Worm (Caenorhabditis elegans) whole organism, L1 larva: ENCODE data around the gene C16A3.5.
A peak's percentile ranks its signal among the peaks of the same experiment; 100 is the strongest.

ENCODE experiments used
- C16A3.4 ChIP-seq: fragments of 150-350 bp; optimal IDR thresholded peaks from 2 replicates; lab custom pipeline; 2014; ENCODE audit warnings: missing biosample characterization, missing genetic modification characterization
- F16B12.6 ChIP-seq: fragments of 150-350 bp; optimal IDR thresholded peaks from 2 replicates; lab custom pipeline; 2014; ENCODE audit warnings: missing biosample characterization, missing genetic modification characterization
- Y116A8C.19 ChIP-seq: sonication (generic microtip); optimal IDR thresholded peaks from 2 replicates; lab custom pipeline; 2016; ENCODE audit warnings: missing compliant biosample characterization, missing genetic modification characterization, borderline replicate concordance
- aha-1 ChIP-seq: fragments of 150-350 bp; optimal IDR thresholded peaks from 2 replicates; lab custom pipeline; 2014; ENCODE audit warnings: missing biosample characterization, missing genetic modification characterization
- ceh-63 ChIP-seq: fragments of 200-800 bp; sonication (Bioruptor generic); optimal IDR thresholded peaks from 2 replicates; lab custom pipeline; 2018; ENCODE audit warnings: mild to moderate bottlenecking, missing genetic modification characterization, missing compliant biosample characterization
- ceh-8 ChIP-seq: fragments of 200-800 bp; sonication (Bioruptor generic); optimal IDR thresholded peaks from 2 replicates; lab custom pipeline; 2018; ENCODE audit warnings: mild to moderate bottlenecking, missing genetic modification characterization, moderate library complexity, missing compliant biosample characterization
- ceh-82 ChIP-seq, 3 experiments: fragments of 150-350 bp in 1 of 3; sonication (generic microtip) in 2 of 3; optimal IDR thresholded peaks; 2 replicates each; lab custom pipeline; 2014 to 2017; ENCODE audit warnings: missing biosample characterization in 3 of 3, missing genetic modification characterization in 3 of 3
- dpl-1 ChIP-seq, 3 experiments: fragments of 150-350 bp in 2 of 3; sonication (generic microtip) in 1 of 3; optimal IDR thresholded peaks; 2 replicates each; lab custom pipeline; 2014 to 2017; ENCODE audit warnings: missing biosample characterization in 3 of 3, missing genetic modification characterization in 3 of 3, missing genetic modification reagents in 3 of 3
- dsc-1 ChIP-seq: sonication (generic microtip); optimal IDR thresholded peaks from 2 replicates; lab custom pipeline; 2016; ENCODE audit warnings: mild to moderate bottlenecking, missing genetic modification characterization, missing compliant biosample characterization
- efl-1 ChIP-seq, 4 experiments: fragments of 150-350 bp; optimal IDR thresholded peaks in 3 of 4; peaks in 1 of 4; 1 replicate in 1 of 4; 2 replicates in 3 of 4; lab custom pipeline; 2014; ENCODE audit warnings: missing biosample characterization in 2 of 4, missing genetic modification characterization in 2 of 4, missing genetic modification reagents in 2 of 4
- egl-13 ChIP-seq: sonication (generic microtip); optimal IDR thresholded peaks from 2 replicates; lab custom pipeline; 2016; ENCODE audit warnings: missing genotype, missing genetic modification reagents, missing genetic modification characterization, missing compliant biosample characterization
- egl-27 ChIP-seq, 2 experiments: fragments of 150-350 bp in 1 of 2; sonication (generic microtip); optimal IDR thresholded peaks; 3 replicates each; lab custom pipeline; 2017 to 2018; ENCODE audit warnings: missing biosample characterization in 2 of 2, missing genetic modification characterization in 2 of 2, missing genetic modification reagents in 2 of 2
- elt-2 ChIP-seq: sonication (generic microtip); optimal IDR thresholded peaks from 2 replicates; lab custom pipeline; 2016; ENCODE audit warnings: missing genetic modification characterization, mild to moderate bottlenecking, inconsistent platforms, missing compliant biosample characterization, missing genetic modification reagents
- elt-3 ChIP-seq, 6 experiments: fragments of 150-350 bp in 1 of 6; sonication (generic microtip); optimal IDR thresholded peaks; 2 replicates each; lab custom pipeline; 2017 to 2018; ENCODE audit warnings: missing biosample characterization in 6 of 6, missing genetic modification characterization in 6 of 6, inconsistent platforms in 1 of 6
- ets-5 ChIP-seq: fragments of 200-800 bp; sonication (Bioruptor generic); IDR thresholded peaks from 2 replicates; pipeline ENCODE4 v1.3.6; 2022; ENCODE audit warnings: missing genetic modification characterization, missing compliant biosample characterization
- fkh-10 ChIP-seq: sonication (generic microtip); optimal IDR thresholded peaks from 2 replicates; lab custom pipeline; 2017; ENCODE audit warnings: missing biosample characterization, missing genetic modification reagents, missing genetic modification characterization
- fkh-8 ChIP-seq: sonication (generic microtip); optimal IDR thresholded peaks from 2 replicates; lab custom pipeline; 2016; ENCODE audit warnings: mild to moderate bottlenecking, missing genetic modification characterization, missing compliant biosample characterization
- irx-1 ChIP-seq: sonication (generic microtip); optimal IDR thresholded peaks from 2 replicates; lab custom pipeline; 2016; ENCODE audit warnings: missing genetic modification characterization, missing compliant biosample characterization
- isw-1 ChIP-seq: fragments of 200-800 bp; sonication (Bioruptor generic); IDR thresholded peaks from 2 replicates; pipeline ENCODE4 v1.3.6; 2022; ENCODE audit warnings: missing genetic modification characterization, missing compliant biosample characterization
- jun-1 ChIP-seq: fragments of 150-350 bp; optimal IDR thresholded peaks from 2 replicates; lab custom pipeline; 2014; ENCODE audit warnings: missing biosample characterization, missing genetic modification reagents, missing genetic modification characterization
- lin-14 ChIP-seq: fragments of 200-800 bp; sonication (Bioruptor generic); optimal IDR thresholded peaks from 2 replicates; lab custom pipeline; 2018; ENCODE audit warnings: mild to moderate bottlenecking, missing genetic modification characterization, moderate library complexity, missing compliant biosample characterization
- lin-15B ChIP-seq: fragments of 150-350 bp; sonication (generic microtip); optimal IDR thresholded peaks from 3 replicates; lab custom pipeline; 2014; ENCODE audit warnings: missing biosample characterization, missing genetic modification characterization
- lsy-2 ChIP-seq, 2 experiments: fragments of 150-350 bp; optimal IDR thresholded peaks; 2 replicates each; lab custom pipeline; 2014; ENCODE audit warnings: missing biosample characterization in 2 of 2, missing genetic modification characterization in 2 of 2
- mdl-1 ChIP-seq, 2 experiments: fragments of 150-350 bp; optimal IDR thresholded peaks; 2 replicates each; lab custom pipeline; 2014 to 2017; ENCODE audit warnings: missing biosample characterization in 2 of 2, missing genetic modification characterization in 2 of 2, inconsistent platforms in 1 of 2
- mef-2 ChIP-seq: fragments of 150-350 bp; optimal IDR thresholded peaks from 2 replicates; lab custom pipeline; 2014; ENCODE audit warnings: missing biosample characterization, missing genetic modification characterization
- mep-1 ChIP-seq: fragments of 150-350 bp; optimal IDR thresholded peaks from 2 replicates; lab custom pipeline; 2014; ENCODE audit warnings: missing biosample characterization, missing genetic modification characterization
- nhr-20 ChIP-seq: sonication (generic microtip); optimal IDR thresholded peaks from 2 replicates; lab custom pipeline; 2016; ENCODE audit warnings: mild to moderate bottlenecking, missing genetic modification characterization, missing compliant biosample characterization
- nhr-237 ChIP-seq: fragments of 150-350 bp; optimal IDR thresholded peaks from 2 replicates; lab custom pipeline; 2014; ENCODE audit warnings: missing biosample characterization, missing genetic modification characterization
- nhr-28 ChIP-seq: fragments of 150-350 bp; optimal IDR thresholded peaks from 2 replicates; lab custom pipeline; 2014; ENCODE audit warnings: missing biosample characterization, missing genetic modification characterization
- nhr-47 ChIP-seq: sonication (generic microtip); optimal IDR thresholded peaks from 2 replicates; lab custom pipeline; 2016; ENCODE audit warnings: mild to moderate bottlenecking, missing genetic modification characterization, moderate library complexity, missing compliant biosample characterization
- nhr-71 ChIP-seq: sonication (generic microtip); optimal IDR thresholded peaks from 2 replicates; lab custom pipeline; 2016; ENCODE audit warnings: mild to moderate bottlenecking, missing genetic modification characterization, moderate library complexity, missing compliant biosample characterization
- pax-3 ChIP-seq: fragments of 200-800 bp; sonication (Bioruptor generic); optimal IDR thresholded peaks from 2 replicates; lab custom pipeline; 2018; ENCODE audit warnings: mild to moderate bottlenecking, missing genetic modification characterization, moderate library complexity, missing compliant biosample characterization
- rnt-1 ChIP-seq: sonication (generic microtip); optimal IDR thresholded peaks from 2 replicates; lab custom pipeline; 2016; ENCODE audit warnings: mild to moderate bottlenecking, missing genetic modification characterization, moderate library complexity, missing compliant biosample characterization
- skn-1 ChIP-seq: fragments of 150-350 bp; optimal IDR thresholded peaks from 2 replicates; lab custom pipeline; 2014; ENCODE audit warnings: missing biosample characterization, missing genetic modification characterization
- snpc-4 ChIP-seq: fragments of 150-350 bp; optimal IDR thresholded peaks from 2 replicates; lab custom pipeline; 2014; ENCODE audit warnings: missing biosample characterization, missing genetic modification characterization
- snu-23 ChIP-seq: sonication (generic microtip); optimal IDR thresholded peaks from 2 replicates; lab custom pipeline; 2016; ENCODE audit warnings: missing genetic modification characterization, missing compliant biosample characterization
- sptf-1 ChIP-seq: fragments of 150-350 bp; optimal IDR thresholded peaks from 2 replicates; lab custom pipeline; 2014; ENCODE audit warnings: missing biosample characterization, missing genetic modification characterization
- sup-37 ChIP-seq: fragments of 200-800 bp; sonication (Bioruptor generic); optimal IDR thresholded peaks from 2 replicates; lab custom pipeline; 2018; ENCODE audit warnings: mild to moderate bottlenecking, missing genetic modification characterization, missing compliant biosample characterization
- swsn-7 ChIP-seq: sonication (generic microtip); optimal IDR thresholded peaks from 2 replicates; lab custom pipeline; 2016; ENCODE audit warnings: missing genetic modification characterization, missing compliant biosample characterization
- tbx-2 ChIP-seq: sonication (generic microtip); optimal IDR thresholded peaks from 2 replicates; lab custom pipeline; 2016; ENCODE audit warnings: missing genetic modification characterization, missing compliant biosample characterization
- tlp-1 ChIP-seq: fragments of 150-350 bp; optimal IDR thresholded peaks from 2 replicates; lab custom pipeline; 2014; ENCODE audit warnings: missing biosample characterization, missing genetic modification characterization
- unc-30 ChIP-seq: sonication (generic microtip); optimal IDR thresholded peaks from 2 replicates; lab custom pipeline; 2017; ENCODE audit warnings: missing biosample characterization, missing genetic modification characterization
- unc-62 ChIP-seq: fragments of 150-350 bp; optimal IDR thresholded peaks from 2 replicates; lab custom pipeline; 2014; ENCODE audit warnings: missing biosample characterization, missing genetic modification reagents, missing genetic modification characterization
- unc-86 ChIP-seq: sonication (generic microtip); optimal IDR thresholded peaks from 2 replicates; lab custom pipeline; 2016; ENCODE audit warnings: missing genetic modification characterization, missing compliant biosample characterization
- zag-1 ChIP-seq: fragments of 150-350 bp; optimal IDR thresholded peaks from 2 replicates; lab custom pipeline; 2014; ENCODE audit warnings: missing biosample characterization, missing genetic modification characterization
- ztf-11 ChIP-seq, 2 experiments: sonication (generic microtip); optimal IDR thresholded peaks; 2 replicates each; lab custom pipeline; 2016 to 2017; ENCODE audit warnings: missing genetic modification characterization in 2 of 2, missing biosample characterization in 1 of 2, missing compliant biosample characterization in 1 of 2
- ztf-4 ChIP-seq: fragments of 150-350 bp; optimal IDR thresholded peaks from 2 replicates; lab custom pipeline; 2014; ENCODE audit warnings: missing biosample characterization, missing genetic modification characterization

Gene C16A3.5

DNA sequence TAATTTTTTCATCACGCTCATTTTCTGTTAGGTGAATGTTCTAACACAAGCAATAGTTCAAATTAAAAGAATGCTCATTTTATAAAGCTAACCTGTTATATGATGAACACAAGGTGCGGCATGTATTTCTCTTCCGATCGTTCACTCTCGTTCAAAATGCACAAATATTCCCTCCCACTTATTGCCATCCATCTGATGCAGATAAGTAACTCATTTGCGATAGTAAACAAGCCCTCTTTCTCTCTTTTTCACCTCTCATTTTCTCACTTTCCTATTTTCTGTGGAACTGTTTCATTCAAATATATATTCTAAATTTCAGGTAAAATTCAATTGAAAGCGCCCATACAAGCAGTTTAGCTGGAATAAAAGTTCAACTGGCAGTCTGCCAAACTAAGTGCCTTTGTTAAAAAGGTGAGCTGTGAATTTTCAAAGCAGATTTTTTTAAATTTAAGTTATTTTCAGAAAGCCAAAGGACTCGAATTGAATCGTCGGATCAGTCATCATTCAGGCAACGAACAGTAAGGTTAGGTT lies 34.5 kb upstream of the C16A3.5 start, which contains the start of the genes trmt-10C.2 and C56G2.22:
trmt-10C.2 (plus strand) TSS at position 314 of the 531 bp plus-strand sequence.
C56G2.22 (plus strand) TSS at position 481 of the 531 bp plus-strand sequence.
- TF ChIP-seq ztf-4 (no peak), ets-5 (GFP tag; lab: Robert Waterston, UW) (no peak), elt-3 (tag; optimal IDR thresholded peaks at IDR 0.05; lab: Kevin White, UChicago) (no peak), ceh-63 (GFP tag; lab: Kevin White, UChicago) (no peak), skn-1 (tag; lab: Kevin White, UChicago) (no peak), mep-1 (tag; lab: Kevin White, UChicago) (no peak), egl-13 (tag; lab: Kevin White, UChicago) (no peak), ztf-11 (tag; optimal IDR thresholded peaks at IDR 0.05; lab: Kevin White, UChicago) (no peak), tlp-1 (tag; lab: Kevin White, UChicago) (no peak), irx-1 (no peak), sup-37 (GFP tag; lab: Kevin White, UChicago) (no peak), sptf-1 (no peak), zag-1 (tag; lab: Kevin White, UChicago) (no peak), F16B12.6 (no peak), unc-30 (tag; lab: Kevin White, UChicago) (no peak), aha-1 (tag; lab: Kevin White, UChicago) (no peak), rnt-1 (no peak), nhr-237 (tag; lab: Kevin White, UChicago) (no peak), egl-27 (tag; optimal IDR thresholded peaks at IDR 0.05; lab: Kevin White, UChicago) (no peak), swsn-7 (tag; lab: Kevin White, UChicago) (no peak)

DNA sequence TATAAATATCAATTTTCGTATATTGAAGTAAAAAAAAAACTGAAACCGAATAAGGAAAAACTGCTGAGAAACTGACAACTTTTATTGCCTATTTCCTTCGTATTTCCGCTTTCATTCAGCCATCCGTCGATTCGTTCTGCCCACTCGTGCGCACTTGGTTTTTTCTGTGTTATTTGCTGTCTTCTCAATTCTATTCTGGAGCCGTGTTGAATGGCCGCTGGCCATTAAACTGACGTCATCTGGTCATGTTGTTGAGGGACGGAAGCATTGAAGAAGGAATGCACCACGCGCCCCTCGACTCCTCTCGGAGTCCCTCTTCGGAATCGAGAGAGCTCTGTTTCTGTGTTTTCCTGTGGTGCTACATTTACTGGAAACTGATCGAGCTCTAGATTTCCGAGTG lies 32.0 kb upstream of the C16A3.5 start:
- TF ChIP-seq mef-2 (tag; lab: Kevin White, UChicago) (no peak), ceh-8 (GFP tag; lab: Kevin White, UChicago) (no peak), jun-1 (tag; lab: Kevin White, UChicago) (no peak), fkh-8 (tag; lab: Kevin White, UChicago) (peak; percentile 73), ceh-82 (tag; optimal IDR thresholded peaks at IDR 0.05; lab: Kevin White, UChicago) (peak in 1 of 3 experiments; percentile 7), lin-15B (no peak), snu-23 (no peak), dsc-1 (peak; percentile 1), pax-3 (tag; lab: Kevin White, UChicago) (no peak), dpl-1 (GFP tag; optimal IDR thresholded peaks at IDR 0.05; lab: Kevin White, UChicago) (no peak), irx-1 (peak; percentile 46), sup-37 (GFP tag; lab: Kevin White, UChicago) (no peak), lin-14 (peak; percentile 82), zag-1 (tag; lab: Kevin White, UChicago) (no peak), lsy-2 (tag; optimal IDR thresholded peaks at IDR 0.05; lab: Kevin White, UChicago) (peak in 1 of 2 experiments; percentile 48), unc-86 (tag; lab: Kevin White, UChicago) (peak; percentile 37), efl-1 (optimal IDR thresholded peaks at IDR 0.05; lab: Kevin White, UChicago) (no peak), efl-1 (GFP tag; optimal IDR thresholded peaks at IDR 0.05 in 1 of 2; lab: Kevin White, UChicago) (no peak), isw-1 (GFP tag; lab: Robert Waterston, UW) (0 out of 2 replicates have a peak, but pooled peaks have one; percentile 2), snpc-4 (tag; lab: Kevin White, UChicago) (no peak), mdl-1 (tag; optimal IDR thresholded peaks at IDR 0.05; lab: Kevin White, UChicago) (no peak), nhr-71 (tag; lab: Kevin White, UChicago) (peak; percentile 67), nhr-20 (tag; lab: Kevin White, UChicago) (no peak), F16B12.6 (no peak), nhr-28 (tag; lab: Kevin White, UChicago) (no peak), Y116A8C.19 (tag; lab: Kevin White, UChicago) (no peak), rnt-1 (no peak), unc-62 (no peak), tbx-2 (tag; lab: Kevin White, UChicago) (peak; percentile 57), fkh-10 (peak; percentile 12), swsn-7 (tag; lab: Kevin White, UChicago) (peak; percentile 21), elt-2 (tag; lab: Kevin White, UChicago) (no peak), egl-13 (tag; lab: Kevin White, UChicago) (peak; percentile 44), nhr-47 (tag; lab: Kevin White, UChicago) (peak; percentile 52), C16A3.4 (tag; lab: Kevin White, UChicago) (no peak), egl-27 (tag; optimal IDR thresholded peaks at IDR 0.05; lab: Kevin White, UChicago) (no peak)
